Worm (Caenorhabditis elegans): Measurements from ENCODE around the gene srlf-22.

DNA sequence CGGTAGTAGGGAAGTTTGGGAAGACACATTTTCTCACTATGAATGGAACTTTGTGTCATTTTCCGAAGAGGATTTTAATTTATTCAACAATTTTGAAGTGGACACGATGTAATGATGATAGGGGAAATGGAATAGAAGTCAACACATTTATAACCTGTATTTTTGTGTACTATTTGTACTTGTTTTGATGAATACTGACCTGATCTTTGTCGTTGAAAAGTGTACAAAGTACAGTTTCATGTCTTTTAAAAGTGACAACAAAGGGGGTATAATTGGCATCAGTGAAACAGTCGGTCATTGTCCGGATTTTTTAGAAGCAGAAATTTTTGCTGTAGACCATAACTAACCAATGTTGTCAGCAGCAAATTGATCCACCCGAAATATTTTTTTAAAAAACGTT is 1.7 kb upstream of the srlf-22 start, which contains the start of gene T02B11.6:
- TF ChIP-seq klf-2 (GFP tag; conservative IDR thresholded peaks at IDR 0.05) (no peak), flt-1 (GFP tag; IDR thresholded peaks at IDR 0.05) (no peak), tab-1 (GFP tag; IDR thresholded peaks at IDR 0.05) (no peak), ztf-29 (GFP tag; IDR thresholded peaks at IDR 0.05) (no peak), med-1 (GFP tag; optimal IDR thresholded peaks at IDR 0.05; ENCODE audit: insufficient read depth) (no peak), cog-1 (tag; optimal IDR thresholded peaks at IDR 0.05) (no peak), ref-1 (GFP tag; conservative IDR thresholded peaks at IDR 0.05) (no peak), ztf-23 (GFP tag; IDR thresholded peaks at IDR 0.05) (no peak)

Data from whole organism, midembryonic.